Worm (Caenorhabditis elegans): ENCODE measurements around the gene sti-1.

ce11 chrV:778339-778738 is 5.0 kb downstream of the sti-1 start, which contains the start of gene srbc-59:
- TF ChIP-seq cog-1 (tag; optimal IDR thresholded peaks at IDR 0.05) (no peak), klf-2 (GFP tag; conservative IDR thresholded peaks at IDR 0.05) (no peak), flt-1 (GFP tag; IDR thresholded peaks at IDR 0.05) (no peak), ref-1 (GFP tag; conservative IDR thresholded peaks at IDR 0.05) (no peak), med-1 (GFP tag; optimal IDR thresholded peaks at IDR 0.05; ENCODE audit: insufficient read depth) (no peak), ztf-29 (GFP tag; IDR thresholded peaks at IDR 0.05) (no peak), ztf-23 (GFP tag; IDR thresholded peaks at IDR 0.05) (no peak)
